Worm (Caenorhabditis elegans): ENCODE results near the gene T16G12.6.

DNA sequence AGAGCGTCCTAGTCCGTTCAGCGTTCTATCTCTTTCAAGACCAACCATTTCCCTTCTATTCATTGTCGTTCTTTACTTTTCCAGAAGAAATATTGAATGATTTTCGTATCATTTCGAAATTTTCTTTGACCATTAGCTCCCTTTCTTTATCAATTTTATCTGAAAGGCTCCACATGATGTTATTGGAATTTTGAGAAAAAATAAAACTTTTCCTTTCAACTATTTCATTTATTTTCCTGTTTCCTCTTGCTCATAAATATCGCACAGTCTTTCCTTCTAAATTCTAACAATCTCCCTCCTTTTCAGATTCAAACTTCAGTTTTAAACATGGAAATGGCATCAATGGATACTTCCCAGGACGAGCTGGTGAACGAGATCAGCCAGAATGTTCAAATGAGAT lies 11.9 kb upstream of the T16G12.6 start, which contains the start of gene T16G12.4:
- TF ChIP-seq W03F9.2 (tag; optimal IDR thresholded peaks at IDR 0.05) (no peak), him-1 (tag; optimal IDR thresholded peaks at IDR 0.05) (no peak)

All from whole organism, L4/young adult.